Worm (Caenorhabditis elegans) whole organism, L4 larva: ENCODE results near the gene F43G6.16.

Source experiments
- F26F4.8 ChIP-seq: fragments of 200-800 bp; sonication (Bioruptor generic); conservative IDR thresholded peaks from 2 replicates; pipeline ENCODE4 v1.3.6; 2022; ENCODE audit warnings: missing genetic modification characterization, missing compliant biosample characterization
- F37D6.2 ChIP-seq: sonication (generic microtip); optimal IDR thresholded peaks from 2 replicates; lab custom pipeline; 2016; ENCODE audit warnings: mild to moderate bottlenecking, missing genetic modification characterization, missing compliant biosample characterization
- R02D3.7 ChIP-seq: fragments of 150-350 bp; sonication (generic microtip); optimal IDR thresholded peaks from 3 replicates; lab custom pipeline; 2014; ENCODE audit warnings: missing biosample characterization, missing genetic modification characterization
- T20F7.1 ChIP-seq: fragments of 200-800 bp; sonication (Bioruptor generic); optimal IDR thresholded peaks from 2 replicates; lab custom pipeline; 2018; ENCODE audit warnings: mild to moderate bottlenecking, missing genetic modification characterization, missing compliant biosample characterization
- Y105C5A.15 ChIP-seq: fragments of 200-800 bp; sonication (Bioruptor generic); IDR thresholded peaks from 2 replicates; pipeline ENCODE4 v1.3.6; 2022; ENCODE audit warnings: missing genetic modification characterization, missing compliant biosample characterization
- Y5F2A.4 ChIP-seq: fragments of 200-800 bp; sonication (Bioruptor generic); optimal IDR thresholded peaks from 2 replicates; lab custom pipeline; 2018; ENCODE audit warnings: mild to moderate bottlenecking, missing genetic modification characterization, missing compliant biosample characterization
- aha-1 ChIP-seq: fragments of 150-350 bp; peaks from one replicate; lab custom pipeline; 2014; ENCODE audit warnings: missing biosample characterization, missing genetic modification characterization
- arid-1 ChIP-seq: fragments of 200-800 bp; sonication (Bioruptor generic); conservative IDR thresholded peaks from 2 replicates; pipeline ENCODE4 v1.3.6; 2022; ENCODE audit warnings: missing genetic modification reagents, missing genetic modification characterization, missing compliant biosample characterization
- ceh-20 ChIP-seq: fragments of 200-800 bp; sonication (Bioruptor generic); IDR thresholded peaks from 2 replicates; pipeline ENCODE4 v1.3.6; 2022; ENCODE audit warnings: missing genetic modification reagents, missing genetic modification characterization, missing compliant biosample characterization
- ceh-28 ChIP-seq: fragments of 150-350 bp; optimal IDR thresholded peaks from 2 replicates; lab custom pipeline; 2014; ENCODE audit warnings: missing biosample characterization, missing genetic modification reagents, missing genetic modification characterization
- ceh-44 ChIP-seq: fragments of 200-800 bp; sonication (Bioruptor generic); IDR thresholded peaks from 2 replicates; pipeline ENCODE4 v1.3.6; 2022; ENCODE audit warnings: missing genetic modification reagents, missing genetic modification characterization, missing compliant biosample characterization
- ceh-62 ChIP-seq: sonication (generic microtip); optimal IDR thresholded peaks from 2 replicates; lab custom pipeline; 2017; ENCODE audit warnings: missing biosample characterization, missing genetic modification characterization
- ctbp-1 ChIP-seq: fragments of 200-800 bp; sonication (Bioruptor generic); IDR thresholded peaks from 2 replicates; pipeline ENCODE4 v1.3.6; 2022; ENCODE audit warnings: missing genetic modification reagents, missing genetic modification characterization, missing compliant biosample characterization
- daf-12 ChIP-seq: fragments of 150-350 bp; optimal IDR thresholded peaks from 2 replicates; lab custom pipeline; 2014; ENCODE audit warnings: missing biosample characterization, missing genetic modification reagents, missing genetic modification characterization
- daf-8 ChIP-seq: fragments of 200-800 bp; sonication (Bioruptor generic); IDR thresholded peaks from 2 replicates; pipeline ENCODE4 v1.3.6; 2022; ENCODE audit warnings: missing genetic modification characterization, missing compliant biosample characterization
- dmd-6 ChIP-seq: fragments of 200-800 bp; sonication (Bioruptor generic); IDR thresholded peaks from 2 replicates; pipeline ENCODE4 v1.3.6; 2022; ENCODE audit warnings: missing genetic modification reagents, missing genetic modification characterization, missing compliant biosample characterization
- egl-43 ChIP-seq: fragments of 200-800 bp; sonication (Bioruptor generic); IDR thresholded peaks from 2 replicates; pipeline ENCODE4 v1.3.6; 2022; ENCODE audit warnings: missing genetic modification reagents, missing genetic modification characterization, missing compliant biosample characterization
- fkh-10 ChIP-seq: fragments of 150-350 bp; optimal IDR thresholded peaks from 2 replicates; lab custom pipeline; 2014; ENCODE audit warnings: missing biosample characterization, missing genetic modification reagents, missing genetic modification characterization
- gei-8 ChIP-seq: fragments of 200-800 bp; sonication (Bioruptor generic); optimal IDR thresholded peaks from 2 replicates; lab custom pipeline; 2018; ENCODE audit warnings: mild to moderate bottlenecking, missing genetic modification characterization, missing compliant biosample characterization
- hif-1 ChIP-seq, 2 experiments: sonication (generic microtip); optimal IDR thresholded peaks; 2 replicates each; lab custom pipeline; 2016 to 2017; ENCODE audit warnings: missing compliant biosample characterization in 2 of 2, missing genetic modification characterization in 2 of 2, missing genetic modification reagents in 2 of 2, missing genotype in 2 of 2, mild to moderate bottlenecking in 1 of 2
- hlh-11 ChIP-seq: fragments of 200-800 bp; sonication (Bioruptor generic); optimal IDR thresholded peaks from 2 replicates; lab custom pipeline; 2018; ENCODE audit warnings: mild to moderate bottlenecking, missing genetic modification characterization, missing compliant biosample characterization
- jun-1 ChIP-seq: fragments of 150-350 bp; optimal IDR thresholded peaks from 2 replicates; lab custom pipeline; 2014; ENCODE audit warnings: missing biosample characterization, missing genetic modification reagents, missing genetic modification characterization
- lin-1 ChIP-seq: fragments of 200-800 bp; sonication (Bioruptor generic); IDR thresholded peaks from 2 replicates; pipeline ENCODE4 v1.3.6; 2022; ENCODE audit warnings: missing genetic modification reagents, missing genetic modification characterization, missing compliant biosample characterization
- lin-38 ChIP-seq: fragments of 200-800 bp; sonication (Bioruptor generic); IDR thresholded peaks from 2 replicates; pipeline ENCODE4 v1.3.6; 2022; ENCODE audit warnings: missing genetic modification reagents, missing genetic modification characterization, missing compliant biosample characterization
- lin-39 ChIP-seq: fragments of 150-350 bp; optimal IDR thresholded peaks from 2 replicates; lab custom pipeline; 2014; ENCODE audit warnings: missing biosample characterization, missing genetic modification reagents, missing genetic modification characterization
- madf-5 ChIP-seq, 2 experiments: fragments of 200-800 bp; sonication (Bioruptor generic); IDR thresholded peaks; 2 replicates each; pipeline ENCODE4 v1.3.6; 2022; ENCODE audit warnings: missing compliant biosample characterization in 2 of 2, missing genetic modification characterization in 2 of 2
- mdl-1 ChIP-seq, 2 experiments: fragments of 150-350 bp in 1 of 2; sonication (generic microtip) in 1 of 2; optimal IDR thresholded peaks; 2 replicates each; lab custom pipeline; 2014 to 2017; ENCODE audit warnings: missing biosample characterization in 2 of 2, missing genetic modification characterization in 2 of 2
- mep-1 ChIP-seq: fragments of 150-350 bp; sonication (generic microtip); optimal IDR thresholded peaks from 3 replicates; lab custom pipeline; 2014; ENCODE audit warnings: missing biosample characterization, missing genetic modification characterization
- mes-2 ChIP-seq: sonication (generic microtip); optimal IDR thresholded peaks from 2 replicates; lab custom pipeline; 2016; ENCODE audit warnings: missing genotype, mild to moderate bottlenecking, missing genetic modification characterization, missing compliant biosample characterization; ENCODE audit not compliant: poor library complexity, severe bottlenecking
- mxl-2 ChIP-seq: fragments of 200-800 bp; sonication (Bioruptor generic); conservative IDR thresholded peaks from 2 replicates; pipeline ENCODE4 v1.3.6; 2022; ENCODE audit warnings: missing genetic modification reagents, missing genetic modification characterization, missing compliant biosample characterization
- mxl-3 ChIP-seq: fragments of 200-800 bp; sonication (Bioruptor generic); optimal IDR thresholded peaks from 2 replicates; lab custom pipeline; 2018; ENCODE audit warnings: mild to moderate bottlenecking, missing genetic modification characterization, missing compliant biosample characterization
- nhr-10 ChIP-seq: fragments of 150-350 bp; optimal IDR thresholded peaks from 2 replicates; lab custom pipeline; 2014; ENCODE audit warnings: missing biosample characterization, missing genetic modification characterization
- nhr-102 ChIP-seq: sonication (generic microtip); optimal IDR thresholded peaks from 2 replicates; lab custom pipeline; 2016; ENCODE audit warnings: mild to moderate bottlenecking, missing genetic modification characterization, moderate library complexity, missing compliant biosample characterization
- nhr-11 ChIP-seq: fragments of 150-350 bp; optimal IDR thresholded peaks from 2 replicates; lab custom pipeline; 2014; ENCODE audit warnings: missing biosample characterization, missing genetic modification characterization
- nhr-28 ChIP-seq: fragments of 150-350 bp; optimal IDR thresholded peaks from 2 replicates; lab custom pipeline; 2014; ENCODE audit warnings: missing biosample characterization, missing genetic modification characterization
- nhr-41 ChIP-seq: fragments of 200-800 bp; sonication (Bioruptor generic); IDR thresholded peaks from 2 replicates; pipeline ENCODE4 v1.3.6; 2022; ENCODE audit warnings: missing genetic modification reagents, missing genetic modification characterization, missing compliant biosample characterization
- nhr-6 ChIP-seq: fragments of 150-350 bp; optimal IDR thresholded peaks from 2 replicates; lab custom pipeline; 2014; ENCODE audit warnings: missing biosample characterization, missing genetic modification characterization
- pha-4 ChIP-seq, 2 experiments: fragments of 150-350 bp in 1 of 2; fragments of 200-800 bp in 1 of 2; sonication (Bioruptor generic) in 1 of 2; IDR thresholded peaks in 1 of 2; optimal IDR thresholded peaks in 1 of 2; 2 replicates each; pipeline versions ENCODE4 v1.3.6 to Lab custom; 2014 to 2022; ENCODE audit warnings: missing genetic modification characterization in 2 of 2, missing genetic modification reagents in 2 of 2, missing biosample characterization in 1 of 2, missing compliant biosample characterization in 1 of 2
- skn-1 ChIP-seq: fragments of 150-350 bp; optimal IDR thresholded peaks from 2 replicates; lab custom pipeline; 2014; ENCODE audit warnings: missing biosample characterization, missing genetic modification characterization
- snpc-1.2 ChIP-seq: fragments of 200-800 bp; sonication (Bioruptor generic); IDR thresholded peaks from 2 replicates; pipeline ENCODE4 v1.3.6; 2022; ENCODE audit warnings: missing genetic modification reagents, missing genetic modification characterization, missing compliant biosample characterization
- snpc-4 ChIP-seq: fragments of 150-350 bp; optimal IDR thresholded peaks from 2 replicates; lab custom pipeline; 2014; ENCODE audit warnings: missing biosample characterization, missing genetic modification characterization
- spr-1 ChIP-seq: sonication (generic microtip); optimal IDR thresholded peaks from 2 replicates; lab custom pipeline; 2016; ENCODE audit warnings: mild to moderate bottlenecking, missing genetic modification characterization, missing compliant biosample characterization
- spr-3 ChIP-seq: fragments of 200-800 bp; sonication (Bioruptor generic); optimal IDR thresholded peaks from 2 replicates; lab custom pipeline; 2018; ENCODE audit warnings: mild to moderate bottlenecking, missing genetic modification characterization, missing compliant biosample characterization
- tra-1 ChIP-seq: fragments of 200-800 bp; sonication (Bioruptor generic); IDR thresholded peaks from 2 replicates; pipeline ENCODE4 v1.3.6; 2022; ENCODE audit warnings: missing genetic modification reagents, missing genetic modification characterization, missing compliant biosample characterization
- unc-39 ChIP-seq: sonication (generic microtip); optimal IDR thresholded peaks from 2 replicates; lab custom pipeline; 2017; ENCODE audit warnings: missing biosample characterization, missing genetic modification characterization
- unc-62 ChIP-seq, 3 experiments: fragments of 150-350 bp in 1 of 3; sonication (generic microtip); optimal IDR thresholded peaks in 2 of 3; peaks in 1 of 3; 1 replicate in 1 of 3; 2 replicates in 2 of 3; lab custom pipeline; 2014 to 2017; ENCODE audit warnings: missing biosample characterization in 3 of 3, missing genetic modification characterization in 3 of 3, missing genetic modification reagents in 3 of 3, missing genotype in 1 of 3
- vab-7 ChIP-seq: fragments of 200-800 bp; sonication (Bioruptor generic); IDR thresholded peaks from 2 replicates; pipeline ENCODE4 v1.3.6; 2022; ENCODE audit warnings: missing genetic modification reagents, missing genetic modification characterization, missing compliant biosample characterization
- zag-1 ChIP-seq: fragments of 150-350 bp; optimal IDR thresholded peaks from 2 replicates; lab custom pipeline; 2014; ENCODE audit warnings: missing biosample characterization, missing genetic modification characterization
- zfp-2 ChIP-seq: sonication (generic microtip); optimal IDR thresholded peaks from 2 replicates; lab custom pipeline; 2016; ENCODE audit warnings: mild to moderate bottlenecking, missing genetic modification characterization, missing compliant biosample characterization

F43G6.16 gene

ce11 chrII:11746782-11747288 lies 35.6 kb downstream of the F43G6.16 start:
- TF ChIP-seq mxl-2 (GFP tag; lab: Robert Waterston, UW) (no peak), ceh-28 (tag; lab: Kevin White, UChicago) (peak; percentile 54), vab-7 (GFP tag; lab: Robert Waterston, UW) (no peak; the same call in 1 of the 2 replicates), nhr-6 (tag; lab: Kevin White, UChicago) (peak; percentile 59), T20F7.1 (GFP tag; lab: Kevin White, UChicago) (peak; percentile 56), spr-3 (GFP tag; lab: Kevin White, UChicago) (peak; percentile 40), spr-1 (tag; lab: Kevin White, UChicago) (peak; percentile 53), mep-1 (tag; lab: Kevin White, UChicago) (peak; percentile 82), nhr-41 (GFP tag; lab: Robert Waterston, UW) (no peak), tra-1 (0 out of 2 replicates have a peak, but pooled peaks have one; percentile 17), lin-39 (tag; lab: Kevin White, UChicago) (no peak), zfp-2 (tag; lab: Kevin White, UChicago) (peak; percentile 5), unc-62 (GFP tag; optimal IDR thresholded peaks at IDR 0.05 in 1 of 2; lab: Kevin White, UChicago) (peak in 1 of 2 experiments; percentile 93), unc-62 (tag; optimal IDR thresholded peaks at IDR 0.05; lab: Kevin White, UChicago) (no peak), R02D3.7 (tag; lab: Kevin White, UChicago) (no peak), skn-1 (no peak), unc-39 (tag; lab: Kevin White, UChicago) (no peak), ceh-20 (GFP tag; lab: Robert Waterston, UW) (peak; percentile 66), egl-43 (GFP tag; lab: Robert Waterston, UW) (peak; percentile 79; the same call in 1 of the 2 replicates), snpc-4 (tag; lab: Kevin White, UChicago) (no peak), snpc-1.2 (GFP tag; lab: Robert Waterston, UW) (no peak), hlh-11 (tag; lab: Kevin White, UChicago) (peak; percentile 55), pha-4 (GFP tag; IDR thresholded peaks at IDR 0.05; lab: Robert Waterston, UW) (peak; percentile 54; the same call in 1 of the 2 replicates), pha-4 (tag; optimal IDR thresholded peaks at IDR 0.05; lab: Kevin White, UChicago) (no peak), mes-2 (tag; lab: Kevin White, UChicago) (peak; percentile 64), ctbp-1 (GFP tag; lab: Robert Waterston, UW) (peak; percentile 91), F37D6.2 (tag; lab: Kevin White, UChicago) (peak; percentile 87), aha-1 (tag; lab: Kevin White, UChicago) (peak; percentile 56), ceh-62 (tag; lab: Kevin White, UChicago) (no peak), F26F4.8 (no peak), nhr-11 (tag; lab: Kevin White, UChicago) (peak; percentile 7), lin-38 (GFP tag; lab: Robert Waterston, UW) (peak; percentile 47; the same call in 1 of the 2 replicates), Y5F2A.4 (GFP tag; lab: Kevin White, UChicago) (no peak), dmd-6 (peak; percentile 21; the same call in 1 of the 2 replicates), zag-1 (tag; lab: Kevin White, UChicago) (peak; percentile 32), daf-8 (GFP tag; lab: Robert Waterston, UW) (0 out of 2 replicates have a peak, but pooled peaks have one; percentile 72), mxl-3 (GFP tag; lab: Kevin White, UChicago) (peak; percentile 21), jun-1 (tag; lab: Kevin White, UChicago) (no peak), hif-1 (tag; optimal IDR thresholded peaks at IDR 0.05; lab: Kevin White, UChicago) (peak in 1 of 2 experiments; percentile 63), nhr-102 (tag; lab: Kevin White, UChicago) (peak; percentile 35), Y105C5A.15 (GFP tag; lab: Robert Waterston, UW) (0 out of 2 replicates have a peak, but pooled peaks have one; percentile 30), lin-1 (GFP tag; lab: Robert Waterston, UW) (no peak), madf-5 (GFP tag; IDR thresholded peaks at IDR 0.05; lab: Robert Waterston, UW) (0 out of 4 replicates have a peak, but pooled peaks of 1 of the 2 experiments have one; percentile 16), mdl-1 (tag; optimal IDR thresholded peaks at IDR 0.05; lab: Kevin White, UChicago) (peak; percentile 5 to 73), nhr-10 (tag; lab: Kevin White, UChicago) (no peak), daf-12 (tag; lab: Kevin White, UChicago) (no peak), gei-8 (GFP tag; lab: Kevin White, UChicago) (peak; percentile 39), fkh-10 (GFP tag; lab: Kevin White, UChicago) (peak; percentile 84), ceh-44 (GFP tag; lab: Robert Waterston, UW) (no peak), nhr-28 (no peak), arid-1 (GFP tag; lab: Robert Waterston, UW) (0 out of 2 replicates have a peak, but pooled peaks have one; percentile 8)
